Worm (Caenorhabditis elegans) whole organism, mixed stage, embryonic: ENCODE data around the gene ugt-65.

Experiments
- ceh-39 ChIP-seq: fragments of 150-350 bp; optimal IDR thresholded peaks from 2 replicates; lab custom pipeline; 2014; ENCODE audit warnings: missing biosample characterization, missing genetic modification characterization
- ces-1 ChIP-seq: fragments of 150-350 bp; optimal IDR thresholded peaks from 2 replicates; lab custom pipeline; 2014; ENCODE audit warnings: missing biosample characterization, missing genetic modification reagents, missing genetic modification characterization
- ztf-11 ChIP-seq: fragments of 150-350 bp; optimal IDR thresholded peaks from 2 replicates; lab custom pipeline; 2014; ENCODE audit warnings: missing biosample characterization, missing genetic modification characterization

- TF ChIP-seq ces-1 (GFP tag; lab: Kevin White, UChicago): no peak
- TF ChIP-seq ztf-11 (tag; lab: Kevin White, UChicago): no peak
- no peak for TF ChIP-seq ceh-39 (tag; lab: Kevin White, UChicago)
Observed at ce11 chrIV:12441715-12442114, 21.2 kb downstream of the ugt-65 start, which contains the start of gene C25G4.17.
